Worm (Caenorhabditis elegans) whole organism, L4 larva: ENCODE measurements around the gene lys-6.

Experiments
- D1046.2 ChIP-seq: fragments of 200-800 bp; sonication (Bioruptor generic); IDR thresholded peaks from 2 replicates; pipeline ENCODE4 v1.3.6; 2022; ENCODE audit warnings: missing genetic modification characterization, missing compliant biosample characterization
- F10B5.3 ChIP-seq: sonication (generic microtip); optimal IDR thresholded peaks from 2 replicates; lab custom pipeline; 2016; ENCODE audit warnings: mild to moderate bottlenecking, missing genetic modification characterization, missing compliant biosample characterization
- F26F4.8 ChIP-seq: fragments of 200-800 bp; sonication (Bioruptor generic); conservative IDR thresholded peaks from 2 replicates; pipeline ENCODE4 v1.3.6; 2022; ENCODE audit warnings: missing genetic modification characterization, missing compliant biosample characterization
- T26A8.4 ChIP-seq: fragments of 200-800 bp; sonication (Bioruptor generic); IDR thresholded peaks from 2 replicates; pipeline ENCODE4 v1.3.6; 2022; ENCODE audit warnings: missing genetic modification characterization, missing compliant biosample characterization
- ama-1 ChIP-seq: fragments of 150-350 bp; optimal IDR thresholded peaks from 2 replicates; lab custom pipeline; 2014; ENCODE audit warnings: inconsistent platforms, mixed read lengths
- arid-1 ChIP-seq: fragments of 200-800 bp; sonication (Bioruptor generic); conservative IDR thresholded peaks from 2 replicates; pipeline ENCODE4 v1.3.6; 2022; ENCODE audit warnings: missing genetic modification reagents, missing genetic modification characterization, missing compliant biosample characterization
- ceh-32 ChIP-seq: sonication (generic microtip); optimal IDR thresholded peaks from 2 replicates; lab custom pipeline; 2016; ENCODE audit warnings: mild to moderate bottlenecking, missing genetic modification characterization, missing compliant biosample characterization; ENCODE audit not compliant: poor library complexity
- ctbp-1 ChIP-seq: fragments of 200-800 bp; sonication (Bioruptor generic); IDR thresholded peaks from 2 replicates; pipeline ENCODE4 v1.3.6; 2022; ENCODE audit warnings: missing genetic modification reagents, missing genetic modification characterization, missing compliant biosample characterization
- daf-12 ChIP-seq: fragments of 150-350 bp; optimal IDR thresholded peaks from 2 replicates; lab custom pipeline; 2014; ENCODE audit warnings: missing biosample characterization, missing genetic modification reagents, missing genetic modification characterization
- daf-16 ChIP-seq, 3 experiments: sonication (generic microtip); optimal IDR thresholded peaks; 2 replicates each; lab custom pipeline; 2016 to 2017; ENCODE audit warnings: missing genetic modification characterization in 3 of 3, missing genetic modification reagents in 3 of 3, mild to moderate bottlenecking in 2 of 3, missing compliant biosample characterization in 2 of 3, missing biosample characterization in 1 of 3, moderate library complexity in 1 of 3
- daf-8 ChIP-seq: fragments of 200-800 bp; sonication (Bioruptor generic); IDR thresholded peaks from 2 replicates; pipeline ENCODE4 v1.3.6; 2022; ENCODE audit warnings: missing genetic modification characterization, missing compliant biosample characterization
- dmd-6 ChIP-seq: fragments of 200-800 bp; sonication (Bioruptor generic); IDR thresholded peaks from 2 replicates; pipeline ENCODE4 v1.3.6; 2022; ENCODE audit warnings: missing genetic modification reagents, missing genetic modification characterization, missing compliant biosample characterization
- dmd-9 ChIP-seq: fragments of 200-800 bp; sonication (Bioruptor generic); IDR thresholded peaks from 2 replicates; pipeline ENCODE4 v1.3.6; 2022; ENCODE audit warnings: missing genetic modification reagents, missing genetic modification characterization, missing compliant biosample characterization
- dve-1 ChIP-seq: sonication (generic microtip); optimal IDR thresholded peaks from 2 replicates; lab custom pipeline; 2017; ENCODE audit warnings: antibody characterized with exemption, mild to moderate bottlenecking, missing genetic modification characterization, missing compliant biosample characterization; ENCODE audit not compliant: insufficient read depth
- egl-27 ChIP-seq: sonication (generic microtip); optimal IDR thresholded peaks from 3 replicates; lab custom pipeline; 2017; ENCODE audit warnings: missing biosample characterization, missing genetic modification reagents, missing genetic modification characterization
- egl-43 ChIP-seq: fragments of 200-800 bp; sonication (Bioruptor generic); IDR thresholded peaks from 2 replicates; pipeline ENCODE4 v1.3.6; 2022; ENCODE audit warnings: missing genetic modification reagents, missing genetic modification characterization, missing compliant biosample characterization
- fkh-10 ChIP-seq: fragments of 150-350 bp; optimal IDR thresholded peaks from 2 replicates; lab custom pipeline; 2014; ENCODE audit warnings: missing biosample characterization, missing genetic modification reagents, missing genetic modification characterization
- gei-8 ChIP-seq: fragments of 200-800 bp; sonication (Bioruptor generic); optimal IDR thresholded peaks from 2 replicates; lab custom pipeline; 2018; ENCODE audit warnings: mild to moderate bottlenecking, missing genetic modification characterization, missing compliant biosample characterization
- hif-1 ChIP-seq, 2 experiments: sonication (generic microtip); optimal IDR thresholded peaks; 2 replicates each; lab custom pipeline; 2016 to 2017; ENCODE audit warnings: missing compliant biosample characterization in 2 of 2, missing genetic modification characterization in 2 of 2, missing genetic modification reagents in 2 of 2, missing genotype in 2 of 2, mild to moderate bottlenecking in 1 of 2
- hlh-11 ChIP-seq: fragments of 200-800 bp; sonication (Bioruptor generic); optimal IDR thresholded peaks from 2 replicates; lab custom pipeline; 2018; ENCODE audit warnings: mild to moderate bottlenecking, missing genetic modification characterization, missing compliant biosample characterization
- lim-7 ChIP-seq: fragments of 200-800 bp; sonication (Bioruptor generic); IDR thresholded peaks from 2 replicates; pipeline ENCODE4 v1.3.6; 2022; ENCODE audit warnings: missing genetic modification characterization, missing compliant biosample characterization
- lin-29 ChIP-seq: fragments of 200-800 bp; sonication (Bioruptor generic); IDR thresholded peaks from 2 replicates; pipeline ENCODE4 v1.3.6; 2022; ENCODE audit warnings: missing genetic modification reagents, missing genetic modification characterization, missing compliant biosample characterization
- lin-39 ChIP-seq: fragments of 150-350 bp; optimal IDR thresholded peaks from 2 replicates; lab custom pipeline; 2014; ENCODE audit warnings: missing biosample characterization, missing genetic modification reagents, missing genetic modification characterization
- lir-3 ChIP-seq: sonication (generic microtip); optimal IDR thresholded peaks from 2 replicates; lab custom pipeline; 2016; ENCODE audit warnings: mild to moderate bottlenecking, missing genetic modification characterization, missing compliant biosample characterization
- lsy-2 ChIP-seq, 2 experiments: fragments of 150-350 bp in 1 of 2; sonication (generic microtip) in 1 of 2; optimal IDR thresholded peaks; 2 replicates each; lab custom pipeline; 2014 to 2017; ENCODE audit warnings: missing biosample characterization in 2 of 2, missing genetic modification characterization in 2 of 2
- madf-5 ChIP-seq, 2 experiments: fragments of 200-800 bp; sonication (Bioruptor generic); IDR thresholded peaks; 2 replicates each; pipeline ENCODE4 v1.3.6; 2022; ENCODE audit warnings: missing compliant biosample characterization in 2 of 2, missing genetic modification characterization in 2 of 2
- mes-2 ChIP-seq: sonication (generic microtip); optimal IDR thresholded peaks from 2 replicates; lab custom pipeline; 2016; ENCODE audit warnings: missing genotype, mild to moderate bottlenecking, missing genetic modification characterization, missing compliant biosample characterization; ENCODE audit not compliant: poor library complexity, severe bottlenecking
- nhr-10 ChIP-seq: fragments of 150-350 bp; optimal IDR thresholded peaks from 2 replicates; lab custom pipeline; 2014; ENCODE audit warnings: missing biosample characterization, missing genetic modification characterization
- nhr-102 ChIP-seq: sonication (generic microtip); optimal IDR thresholded peaks from 2 replicates; lab custom pipeline; 2016; ENCODE audit warnings: mild to moderate bottlenecking, missing genetic modification characterization, moderate library complexity, missing compliant biosample characterization
- nhr-11 ChIP-seq: fragments of 150-350 bp; optimal IDR thresholded peaks from 2 replicates; lab custom pipeline; 2014; ENCODE audit warnings: missing biosample characterization, missing genetic modification characterization
- nhr-111 ChIP-seq: fragments of 200-800 bp; sonication (Bioruptor generic); optimal IDR thresholded peaks from 2 replicates; lab custom pipeline; 2018; ENCODE audit warnings: mild to moderate bottlenecking, missing genetic modification characterization, missing compliant biosample characterization
- nhr-41 ChIP-seq: fragments of 200-800 bp; sonication (Bioruptor generic); IDR thresholded peaks from 2 replicates; pipeline ENCODE4 v1.3.6; 2022; ENCODE audit warnings: missing genetic modification reagents, missing genetic modification characterization, missing compliant biosample characterization
- nhr-48 ChIP-seq: sonication (generic microtip); optimal IDR thresholded peaks from 2 replicates; lab custom pipeline; 2016; ENCODE audit warnings: mild to moderate bottlenecking, missing genetic modification characterization, missing compliant biosample characterization
- nhr-76 ChIP-seq: fragments of 150-350 bp; optimal IDR thresholded peaks from 2 replicates; lab custom pipeline; 2014; ENCODE audit warnings: missing biosample characterization, missing genetic modification characterization
- pha-4 ChIP-seq, 2 experiments: fragments of 150-350 bp in 1 of 2; fragments of 200-800 bp in 1 of 2; sonication (Bioruptor generic) in 1 of 2; IDR thresholded peaks in 1 of 2; optimal IDR thresholded peaks in 1 of 2; 2 replicates each; pipeline versions ENCODE4 v1.3.6 to Lab custom; 2014 to 2022; ENCODE audit warnings: missing genetic modification characterization in 2 of 2, missing genetic modification reagents in 2 of 2, missing biosample characterization in 1 of 2, missing compliant biosample characterization in 1 of 2
- rbr-2 ChIP-seq: sonication (generic microtip); optimal IDR thresholded peaks from 2 replicates; lab custom pipeline; 2016; ENCODE audit warnings: missing genotype, missing genetic modification characterization, missing compliant biosample characterization
- saeg-2 ChIP-seq: fragments of 200-800 bp; sonication (Bioruptor generic); IDR thresholded peaks from 2 replicates; pipeline ENCODE4 v1.3.6; 2022; ENCODE audit warnings: missing genetic modification reagents, missing genetic modification characterization, missing compliant biosample characterization
- skn-1 ChIP-seq: fragments of 150-350 bp; optimal IDR thresholded peaks from 2 replicates; lab custom pipeline; 2014; ENCODE audit warnings: missing biosample characterization, missing genetic modification characterization
- tra-1 ChIP-seq: fragments of 200-800 bp; sonication (Bioruptor generic); IDR thresholded peaks from 2 replicates; pipeline ENCODE4 v1.3.6; 2022; ENCODE audit warnings: missing genetic modification reagents, missing genetic modification characterization, missing compliant biosample characterization
- unc-62 ChIP-seq, 3 experiments: fragments of 150-350 bp in 1 of 3; sonication (generic microtip); optimal IDR thresholded peaks in 2 of 3; peaks in 1 of 3; 1 replicate in 1 of 3; 2 replicates in 2 of 3; lab custom pipeline; 2014 to 2017; ENCODE audit warnings: missing biosample characterization in 3 of 3, missing genetic modification characterization in 3 of 3, missing genetic modification reagents in 3 of 3, missing genotype in 1 of 3
- zfp-2 ChIP-seq: sonication (generic microtip); optimal IDR thresholded peaks from 2 replicates; lab custom pipeline; 2016; ENCODE audit warnings: mild to moderate bottlenecking, missing genetic modification characterization, missing compliant biosample characterization

The lys-6 gene

DNA sequence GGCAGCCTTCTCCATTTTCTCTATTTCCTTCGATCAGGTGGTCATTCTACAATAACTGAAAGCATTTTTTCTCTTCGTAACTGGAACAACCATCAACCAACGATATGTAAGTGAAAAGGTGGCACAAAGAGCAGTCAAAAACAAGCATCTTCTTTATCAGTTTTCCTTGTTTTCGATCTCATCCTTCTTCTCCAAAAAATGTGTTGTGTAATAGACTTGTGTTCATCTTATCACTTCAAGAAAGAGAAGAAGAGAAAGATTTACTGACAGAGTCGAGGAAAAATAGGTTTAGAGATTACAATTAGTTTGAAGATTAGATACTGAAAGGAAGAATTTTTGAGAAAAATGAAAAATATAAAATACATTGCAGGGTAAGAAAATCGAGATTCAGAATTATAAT is 17.6 kb upstream of the lys-6 start (continued):
- TF ChIP-seq fkh-10 = no peak
- no peak for TF ChIP-seq daf-16 (GFP tag; optimal IDR thresholded peaks at IDR 0.05; lab: Kevin White, UChicago)
- peak; percentile 86 for TF ChIP-seq daf-16 (tag; optimal IDR thresholded peaks at IDR 0.05; lab: Kevin White, UChicago)
- no peak for TF ChIP-seq T26A8.4 (GFP tag; lab: Robert Waterston, UW)
- no peak for TF ChIP-seq gei-8 (GFP tag; lab: Kevin White, UChicago)
- TF ChIP-seq pha-4 (GFP tag; IDR thresholded peaks at IDR 0.05; lab: Robert Waterston, UW) = no peak
- no peak for TF ChIP-seq pha-4 (tag; optimal IDR thresholded peaks at IDR 0.05; lab: Kevin White, UChicago)
- TF ChIP-seq unc-62 (GFP tag; optimal IDR thresholded peaks at IDR 0.05 in 1 of 2; lab: Kevin White, UChicago) = peak in 1 of 2 experiments; percentile 92
- no peak for TF ChIP-seq unc-62 (tag; optimal IDR thresholded peaks at IDR 0.05; lab: Kevin White, UChicago)
- no peak for TF ChIP-seq nhr-11 (tag; lab: Kevin White, UChicago)
- peak; percentile 39 for TF ChIP-seq dve-1

DNA sequence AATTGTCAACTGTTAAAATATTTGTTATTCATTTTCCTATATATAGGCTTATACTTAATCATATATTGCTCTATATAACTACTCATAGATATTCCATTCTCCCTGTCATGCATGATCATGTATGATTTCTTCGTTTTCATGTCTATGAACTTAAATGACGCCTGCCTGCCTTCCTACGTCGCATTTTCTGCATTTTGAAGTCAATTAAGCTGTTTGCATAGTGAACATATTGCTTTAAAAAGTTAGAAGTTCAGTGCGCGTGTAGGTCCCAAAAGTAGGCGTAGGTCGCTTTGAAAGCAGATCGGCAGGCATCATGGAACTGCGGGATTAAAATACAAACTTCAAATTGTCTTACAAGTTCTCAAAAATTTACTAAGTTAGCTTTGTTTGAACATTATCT is 17.0 kb upstream of the lys-6 start:
- TF ChIP-seq egl-43 (no peak), zfp-2 (no peak), daf-16 (GFP tag; optimal IDR thresholded peaks at IDR 0.05; lab: Kevin White, UChicago) (peak in 1 of 2 experiments; percentile 33), daf-16 (tag; optimal IDR thresholded peaks at IDR 0.05; lab: Kevin White, UChicago) (no peak), ceh-32 (tag; lab: Kevin White, UChicago) (no peak), ctbp-1 (GFP tag; lab: Robert Waterston, UW) (0 out of 2 replicates have a peak, but pooled peaks have one; percentile 24), unc-62 (GFP tag; optimal IDR thresholded peaks at IDR 0.05 in 1 of 2; lab: Kevin White, UChicago) (peak in 1 of 2 experiments; percentile 53), unc-62 (tag; optimal IDR thresholded peaks at IDR 0.05; lab: Kevin White, UChicago) (no peak), rbr-2 (tag; lab: Kevin White, UChicago) (no peak), tra-1 (0 out of 2 replicates have a peak, but pooled peaks have one; percentile 37), lim-7 (no peak), dmd-6 (GFP tag; lab: Robert Waterston, UW) (no peak), nhr-10 (tag; lab: Kevin White, UChicago) (no peak), lsy-2 (tag; optimal IDR thresholded peaks at IDR 0.05; lab: Kevin White, UChicago) (peak in 1 of 2 experiments; percentile 53), ama-1 (lab: Kevin White, UChicago) (peak; percentile 0), mes-2 (tag; lab: Kevin White, UChicago) (no peak), F26F4.8 (no peak), saeg-2 (GFP tag; lab: Robert Waterston, UW) (no peak), lir-3 (no peak), skn-1 (tag; lab: Kevin White, UChicago) (no peak), pha-4 (GFP tag; IDR thresholded peaks at IDR 0.05; lab: Robert Waterston, UW) (no peak), pha-4 (tag; optimal IDR thresholded peaks at IDR 0.05; lab: Kevin White, UChicago) (no peak)
- TF ChIP-seq, all 104 proteins: peak for 6

DNA sequence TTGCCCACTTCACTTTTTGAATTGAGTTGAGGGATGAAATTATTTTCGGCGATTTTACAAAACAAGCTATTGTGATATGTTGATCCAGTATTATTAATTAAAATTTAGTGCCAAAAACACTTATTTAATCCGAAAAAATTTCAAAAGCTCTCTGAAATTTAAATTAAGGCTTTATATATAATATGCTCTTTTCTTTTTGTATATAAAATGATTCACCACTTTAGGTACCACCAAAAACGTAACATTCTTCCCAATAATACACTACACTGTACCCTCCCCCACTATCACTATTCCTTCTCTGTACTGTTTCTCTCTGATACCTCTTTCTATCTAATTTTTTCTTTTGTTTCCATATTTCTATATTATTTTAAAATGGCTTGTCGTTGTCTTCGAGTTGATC is 16.1 kb upstream of the lys-6 start, which contains the start of gene prx-2:
prx-2 (plus strand) TSS at position 301 of the 400 bp plus-strand sequence.
- TF ChIP-seq dmd-6 (GFP tag; lab: Robert Waterston, UW) (no peak), zfp-2 (no peak), egl-27 (tag; lab: Kevin White, UChicago) (no peak), nhr-48 (no peak), daf-12 (tag; lab: Kevin White, UChicago) (no peak), arid-1 (GFP tag; lab: Robert Waterston, UW) (no peak), lin-39 (tag; lab: Kevin White, UChicago) (no peak), D1046.2 (no peak), hif-1 (tag; optimal IDR thresholded peaks at IDR 0.05; lab: Kevin White, UChicago) (no peak), F10B5.3 (no peak)

DNA sequence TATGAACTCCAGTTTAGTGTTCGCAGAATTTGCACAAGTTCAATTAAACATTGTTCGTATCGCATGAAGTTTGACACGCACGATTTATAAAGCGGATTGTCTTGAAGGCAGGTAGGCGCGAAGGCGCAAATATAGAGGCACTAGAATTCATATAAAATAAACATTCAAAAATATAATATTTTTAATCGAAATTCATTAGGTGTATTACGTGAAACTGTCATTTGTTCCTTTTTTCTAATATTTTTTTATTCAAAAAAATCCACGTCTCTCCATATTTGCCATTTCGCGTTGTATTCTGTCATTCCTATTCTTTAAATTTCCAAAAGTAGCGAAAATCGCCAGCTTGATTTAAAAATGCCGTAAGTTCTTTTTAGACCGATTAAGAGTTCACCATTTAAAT is 14.1 kb upstream of the lys-6 start, which contains the start of gene ZK809.1:
ZK809.1 (plus strand) TSS at position 301 of the 400 bp plus-strand sequence.
- no peak for TF ChIP-seq T26A8.4 (GFP tag; lab: Robert Waterston, UW)
- no peak for TF ChIP-seq daf-16 (GFP tag; optimal IDR thresholded peaks at IDR 0.05; lab: Kevin White, UChicago)
- no peak for TF ChIP-seq daf-16 (tag; optimal IDR thresholded peaks at IDR 0.05; lab: Kevin White, UChicago)
- TF ChIP-seq nhr-76 (tag; lab: Kevin White, UChicago) = no peak
- no peak for TF ChIP-seq nhr-102 (tag; lab: Kevin White, UChicago)
- no peak for TF ChIP-seq madf-5 (GFP tag; IDR thresholded peaks at IDR 0.05; lab: Robert Waterston, UW)
- TF ChIP-seq dmd-9 (GFP tag; lab: Robert Waterston, UW) = no peak
- no peak for TF ChIP-seq nhr-111 (GFP tag; lab: Kevin White, UChicago)
- TF ChIP-seq egl-27 (tag; lab: Kevin White, UChicago) = no peak
- TF ChIP-seq mes-2 (tag; lab: Kevin White, UChicago) = no peak
- no peak for TF ChIP-seq lin-29 (GFP tag; lab: Robert Waterston, UW)
- no peak for TF ChIP-seq rbr-2 (tag; lab: Kevin White, UChicago)
- no peak for TF ChIP-seq nhr-41 (GFP tag; lab: Robert Waterston, UW)
- no peak for TF ChIP-seq egl-43
- TF ChIP-seq gei-8 (GFP tag; lab: Kevin White, UChicago) = no peak
- no peak for TF ChIP-seq hlh-11 (tag; lab: Kevin White, UChicago)
- TF ChIP-seq daf-8 = no peak
- TF ChIP-seq, all 104 proteins: peak for 0
